Worm (Caenorhabditis elegans): ENCODE results near the gene Y48C3A.20.

Gene Y48C3A.20

ce11 chrII:13321235-13321634 is 48.2 kb upstream of the Y48C3A.20 start:
- TF ChIP-seq ceh-16 (tag; optimal IDR thresholded peaks at IDR 0.05) (no peak), nhr-6 (tag; optimal IDR thresholded peaks at IDR 0.05) (no peak), mab-5 (tag; optimal IDR thresholded peaks at IDR 0.05) (no peak), ztf-11 (tag; optimal IDR thresholded peaks at IDR 0.05) (no peak), unc-62 (GFP tag; optimal IDR thresholded peaks at IDR 0.05) (no peak), gmeb-1 (tag; optimal IDR thresholded peaks at IDR 0.05) (no peak), unc-39 (tag; optimal IDR thresholded peaks at IDR 0.05) (no peak), ZK546.5 (tag; optimal IDR thresholded peaks at IDR 0.05) (no peak), skn-1 (tag; optimal IDR thresholded peaks at IDR 0.05) (no peak), Y55F3AM.14 (GFP tag; optimal IDR thresholded peaks at IDR 0.05) (no peak), egl-27 (tag; optimal IDR thresholded peaks at IDR 0.05) (no peak), elt-1 (tag; optimal IDR thresholded peaks at IDR 0.05) (no peak), crh-2 (tag; optimal IDR thresholded peaks at IDR 0.05) (no peak), blmp-1 (tag; optimal IDR thresholded peaks at IDR 0.05; ENCODE audit: insufficient read depth) (no peak), mbf-1 (tag; optimal IDR thresholded peaks at IDR 0.05) (no peak), R02D3.7 (tag; optimal IDR thresholded peaks at IDR 0.05) (no peak), nhr-25 (tag; optimal IDR thresholded peaks at IDR 0.05) (no peak), alr-1 (tag; optimal IDR thresholded peaks at IDR 0.05) (no peak)

- no peak for TF ChIP-seq zag-1 (tag; optimal IDR thresholded peaks at IDR 0.05)
- no peak for TF ChIP-seq ama-1 (optimal IDR thresholded peaks at IDR 0.05)
- no peak for TF ChIP-seq sem-4 (tag; optimal IDR thresholded peaks at IDR 0.05)
- TF ChIP-seq ztf-11 (tag; optimal IDR thresholded peaks at IDR 0.05): no peak
- no peak for TF ChIP-seq ztf-1 (GFP tag; conservative IDR thresholded peaks at IDR 0.05)
- no peak for TF ChIP-seq nhr-25 (tag; optimal IDR thresholded peaks at IDR 0.05)
- TF ChIP-seq lin-11 (tag; optimal IDR thresholded peaks at IDR 0.05): no peak
- no peak for TF ChIP-seq ceh-16 (tag; optimal IDR thresholded peaks at IDR 0.05)
- no peak for TF ChIP-seq skn-1 (tag; optimal IDR thresholded peaks at IDR 0.05)
- no peak for TF ChIP-seq ceh-82 (tag; optimal IDR thresholded peaks at IDR 0.05)
- no peak for TF ChIP-seq F13H6.1 (tag; optimal IDR thresholded peaks at IDR 0.05)
- TF ChIP-seq C34F6.9 (tag; optimal IDR thresholded peaks at IDR 0.05): no peak
- TF ChIP-seq unc-62 (GFP tag; optimal IDR thresholded peaks at IDR 0.05): no peak
- no peak for TF ChIP-seq nhr-77 (tag; optimal IDR thresholded peaks at IDR 0.05)
- no peak for TF ChIP-seq mdl-1 (tag; optimal IDR thresholded peaks at IDR 0.05)
- TF ChIP-seq R02D3.7 (tag; optimal IDR thresholded peaks at IDR 0.05): no peak
- no peak for TF ChIP-seq nhr-10 (tag; optimal IDR thresholded peaks at IDR 0.05)
- no peak for TF ChIP-seq unc-39 (tag; optimal IDR thresholded peaks at IDR 0.05)
- no peak for TF ChIP-seq sma-3 (GFP tag; optimal IDR thresholded peaks at IDR 0.05)
These were observed 44.1 kb upstream of the Y48C3A.20 start for ce11 chrII:13325290-13325689.

- TF ChIP-seq sem-4 (tag; optimal IDR thresholded peaks at IDR 0.05) (no peak), nhr-129 (tag; optimal IDR thresholded peaks at IDR 0.05) (no peak)
These were observed 42.9 kb upstream of the Y48C3A.20 start for ce11 chrII:13326478-13326877.

ce11 chrII:13330359-13330758 is 39.0 kb upstream of the Y48C3A.20 start, which contains the start of gene sam-10:
TSS of gene sam-10 (minus strand) at chrII:13330525.
- no peak for TF ChIP-seq nhr-23 (tag; optimal IDR thresholded peaks at IDR 0.05)
- no peak for TF ChIP-seq ztf-11 (tag; optimal IDR thresholded peaks at IDR 0.05)
- no peak for TF ChIP-seq peb-1 (tag; optimal IDR thresholded peaks at IDR 0.05)
- no peak for TF ChIP-seq gmeb-1 (tag; optimal IDR thresholded peaks at IDR 0.05)
- TF ChIP-seq skn-1 (tag; optimal IDR thresholded peaks at IDR 0.05): no peak
- TF ChIP-seq snpc-4 (tag; optimal IDR thresholded peaks at IDR 0.05): no peak
- TF ChIP-seq dmd-4 (tag; optimal IDR thresholded peaks at IDR 0.05): no peak
- no peak for TF ChIP-seq crh-2 (tag; optimal IDR thresholded peaks at IDR 0.05)
- no peak for TF ChIP-seq ama-1 (optimal IDR thresholded peaks at IDR 0.05)
- TF ChIP-seq nhr-25 (tag; optimal IDR thresholded peaks at IDR 0.05): no peak
- no peak for TF ChIP-seq sma-3 (GFP tag; optimal IDR thresholded peaks at IDR 0.05)
- TF ChIP-seq blmp-1 (tag; optimal IDR thresholded peaks at IDR 0.05; ENCODE audit: insufficient read depth): no peak
- TF ChIP-seq lin-13 (GFP tag; optimal IDR thresholded peaks at IDR 0.05): no peak
- TF ChIP-seq sma-9 (GFP tag; optimal IDR thresholded peaks at IDR 0.05): no peak
- no peak for TF ChIP-seq sma-9 (tag; optimal IDR thresholded peaks at IDR 0.05)
- TF ChIP-seq fos-1 (tag; optimal IDR thresholded peaks at IDR 0.05): no peak
